Worm (Caenorhabditis elegans): Measurements from ENCODE around the gene R09F10.3.

DNA sequence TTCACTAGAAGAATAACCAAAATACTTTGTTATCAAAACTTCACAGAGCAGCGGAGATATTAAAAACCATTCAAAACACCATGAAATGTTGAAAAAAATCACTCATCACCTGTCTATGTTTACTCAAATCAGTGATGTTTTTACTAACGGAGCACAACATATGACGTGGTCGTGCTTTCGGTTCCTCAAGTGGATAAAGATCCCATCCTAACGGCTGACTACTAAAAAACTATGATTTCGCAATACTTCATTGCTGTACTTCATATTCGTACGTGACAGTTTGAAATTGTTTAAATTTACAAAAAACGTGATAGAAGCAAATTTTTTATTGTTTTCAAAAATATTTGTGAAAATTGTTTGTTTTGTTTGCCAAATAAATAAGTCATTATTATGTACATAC, 36.7 kb upstream of the R09F10.3 start:
- no peak for TF ChIP-seq lin-15B (tag; optimal IDR thresholded peaks at IDR 0.05)
- TF ChIP-seq ZK546.5 (tag; optimal IDR thresholded peaks at IDR 0.05), result no peak
- no peak for TF ChIP-seq skn-1 (tag; optimal IDR thresholded peaks at IDR 0.05)
- no peak for TF ChIP-seq ztf-11 (tag; optimal IDR thresholded peaks at IDR 0.05)
- TF ChIP-seq unc-39 (tag; optimal IDR thresholded peaks at IDR 0.05), result no peak
- no peak for TF ChIP-seq nhr-12 (tag; optimal IDR thresholded peaks at IDR 0.05)
- TF ChIP-seq nhr-237 (tag; optimal IDR thresholded peaks at IDR 0.05), result no peak
- TF ChIP-seq ama-1 (optimal IDR thresholded peaks at IDR 0.05), result no peak
- TF ChIP-seq mdl-1 (tag; optimal IDR thresholded peaks at IDR 0.05), result no peak
- TF ChIP-seq nfya-1 (tag; optimal IDR thresholded peaks at IDR 0.05; ENCODE audit: insufficient read depth), result no peak
